Fruit fly (Drosophila melanogaster): ENCODE data around the gene CG7781.
A peak's percentile ranks its signal among the peaks of the same experiment; 100 is the strongest.

The CG7781 gene

DNA sequence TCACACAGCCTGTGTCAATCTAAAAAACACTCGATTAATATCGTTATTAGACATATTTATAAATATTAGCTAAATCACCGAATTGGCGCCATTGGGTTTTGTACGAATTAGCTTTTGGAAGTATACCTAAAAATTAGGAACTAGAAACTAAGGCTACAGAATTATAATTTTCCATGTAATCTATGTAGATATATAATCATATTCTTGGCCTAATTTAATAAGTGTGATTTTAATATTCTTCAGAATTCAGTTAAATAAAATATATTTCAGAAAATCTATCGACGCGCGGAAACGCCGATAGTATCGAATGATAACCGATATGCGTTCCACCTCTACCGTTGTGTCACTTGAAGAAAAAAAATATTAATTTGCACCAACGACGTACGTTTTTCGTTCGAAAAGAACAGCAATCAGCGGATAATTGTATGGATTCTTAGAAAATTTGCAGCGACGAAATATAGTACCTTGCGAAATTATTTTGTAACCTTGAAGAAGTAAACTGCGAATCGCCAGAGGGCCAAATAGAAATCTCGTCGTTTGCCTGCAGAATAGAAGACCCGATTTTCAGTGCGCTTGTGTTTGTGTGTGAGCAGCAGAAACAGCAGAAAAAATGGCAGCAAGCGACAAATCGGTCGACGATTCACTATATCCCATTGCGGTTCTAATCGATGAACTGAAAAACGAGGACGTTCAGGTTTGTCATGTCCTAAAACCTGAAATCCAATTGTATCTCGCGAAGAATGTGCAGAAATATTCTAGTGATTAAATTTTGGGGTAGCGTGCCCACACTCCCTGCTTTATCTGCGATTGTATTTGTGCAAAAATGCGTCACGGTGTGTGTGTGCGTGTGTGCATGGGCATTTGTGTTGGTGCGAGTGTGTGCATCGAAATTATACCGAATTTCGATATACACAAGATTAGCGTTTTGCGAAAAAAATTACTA lies 40.8 kb upstream of the CG7781 start, which contains the start of gene Pp2A-29B (continued):
- TF ChIP-seq CG6163 (GFP tag; IDR thresholded peaks at IDR 0.05) (0 out of 3 replicates have a peak, but pooled peaks have one; percentile 6), Sox102F (GFP tag; optimal IDR thresholded peaks at IDR 0.05) (peak; percentile 42), Sox14 (GFP tag; optimal IDR thresholded peaks at IDR 0.05) (no peak), CG7368 (GFP tag; optimal IDR thresholded peaks at IDR 0.05) (no peak), Hr39 (GFP tag; optimal IDR thresholded peaks at IDR 0.05) (peak; percentile 48), fd85E (GFP tag; optimal IDR thresholded peaks at IDR 0.05) (no peak), CG11762 (GFP tag; optimal IDR thresholded peaks at IDR 0.05; ENCODE audit: insufficient read depth) (no peak), CG1621 (tag; optimal IDR thresholded peaks at IDR 0.05) (no peak), Blimp-1 (GFP tag; optimal IDR thresholded peaks at IDR 0.05) (no peak), Eip93F (GFP tag; optimal IDR thresholded peaks at IDR 0.05) (no peak), Ets96B (tag; optimal IDR thresholded peaks at IDR 0.05) (peak; percentile 12), Ets21C (GFP tag; optimal IDR thresholded peaks at IDR 0.05) (peak; percentile 50), CG6854 (GFP tag; optimal IDR thresholded peaks at IDR 0.05) (no peak), CG32006 (GFP tag; optimal IDR thresholded peaks at IDR 0.05) (no peak), lz (GFP tag; optimal IDR thresholded peaks at IDR 0.05) (peak; percentile 55), CG3032 (tag; optimal IDR thresholded peaks at IDR 0.05) (peak; percentile 12), CG6792 (GFP tag; optimal IDR thresholded peaks at IDR 0.05) (no peak), vri (GFP tag; optimal IDR thresholded peaks at IDR 0.05) (peak; percentile 27), Eip75B (GFP tag; optimal IDR thresholded peaks at IDR 0.05) (peak; percentile 31), CG6276 (GFP tag; optimal IDR thresholded peaks at IDR 0.05) (no peak), dsx (GFP tag; optimal IDR thresholded peaks at IDR 0.05; ENCODE audit: poor library complexity, severe bottlenecking) (no peak)

- TF ChIP-seq esn (GFP tag; optimal IDR thresholded peaks at IDR 0.05), result peak; percentile 36
- TF ChIP-seq spab (GFP tag; optimal IDR thresholded peaks at IDR 0.05), result no peak
- no peak for TF ChIP-seq net (GFP tag; optimal IDR thresholded peaks at IDR 0.05)
- no peak for TF ChIP-seq CG16779 (tag; optimal IDR thresholded peaks at IDR 0.05)
- TF ChIP-seq CG15336 (GFP tag; IDR thresholded peaks at IDR 0.05), result no peak
- no peak for TF ChIP-seq CG6854 (GFP tag; optimal IDR thresholded peaks at IDR 0.05)
- no peak for TF ChIP-seq CG6792 (GFP tag; optimal IDR thresholded peaks at IDR 0.05)
- no peak for TF ChIP-seq Blimp-1 (GFP tag; optimal IDR thresholded peaks at IDR 0.05)
- no peak for TF ChIP-seq CG11294 (GFP tag; IDR thresholded peaks at IDR 0.05)
- TF ChIP-seq CG32006 (GFP tag; optimal IDR thresholded peaks at IDR 0.05), result no peak
- TF ChIP-seq CG11902 (GFP tag; optimal IDR thresholded peaks at IDR 0.05), result no peak
- TF ChIP-seq vri (GFP tag; optimal IDR thresholded peaks at IDR 0.05), result no peak
- no peak for TF ChIP-seq Sox102F (GFP tag; optimal IDR thresholded peaks at IDR 0.05)
- no peak for TF ChIP-seq Ets21C (GFP tag; optimal IDR thresholded peaks at IDR 0.05)
- TF ChIP-seq Met (GFP tag; optimal IDR thresholded peaks at IDR 0.05), result peak; percentile 16
- TF ChIP-seq Ets96B (tag; optimal IDR thresholded peaks at IDR 0.05), result no peak
- TF ChIP-seq dsx (GFP tag; optimal IDR thresholded peaks at IDR 0.05; ENCODE audit: poor library complexity, severe bottlenecking), result no peak
- TF ChIP-seq Gug (GFP tag; IDR thresholded peaks at IDR 0.05), result no peak
- TF ChIP-seq Hr39 (GFP tag; optimal IDR thresholded peaks at IDR 0.05), result peak; percentile 7
- TF ChIP-seq CG10631 (GFP tag; optimal IDR thresholded peaks at IDR 0.05), result no peak
- peak; percentile 34 for TF ChIP-seq Sox14 (GFP tag; optimal IDR thresholded peaks at IDR 0.05)
- no peak for TF ChIP-seq Hr4 (GFP tag; optimal IDR thresholded peaks at IDR 0.05)
- TF ChIP-seq acj6 (GFP tag; optimal IDR thresholded peaks at IDR 0.05), result no peak
- TF ChIP-seq eg (GFP tag; IDR thresholded peaks at IDR 0.05), result no peak
- no peak for TF ChIP-seq Eip75B (GFP tag; optimal IDR thresholded peaks at IDR 0.05)
- no peak for TF ChIP-seq Sox15 (GFP tag; optimal IDR thresholded peaks at IDR 0.05)
- TF ChIP-seq CG6276 (GFP tag; optimal IDR thresholded peaks at IDR 0.05), result no peak
- TF ChIP-seq CG6808 (GFP tag; optimal IDR thresholded peaks at IDR 0.05), result no peak
- TF ChIP-seq CG1621 (tag; optimal IDR thresholded peaks at IDR 0.05), result peak; percentile 49
- TF ChIP-seq Lpt (GFP tag; optimal IDR thresholded peaks at IDR 0.05), result no peak
- TF ChIP-seq CG34406 (GFP tag; optimal IDR thresholded peaks at IDR 0.05), result no peak
- TF ChIP-seq CG8119 (GFP tag; IDR thresholded peaks at IDR 0.05), result 0 out of 3 replicates have a peak, but pooled peaks have one; percentile 18
- no peak for TF ChIP-seq CG11762 (GFP tag; optimal IDR thresholded peaks at IDR 0.05; ENCODE audit: insufficient read depth)
- no peak for TF ChIP-seq fd85E (GFP tag; optimal IDR thresholded peaks at IDR 0.05)
- peak in 1 of 2 experiments; percentile 9 for TF ChIP-seq ss (GFP tag; optimal IDR thresholded peaks at IDR 0.05)
- TF ChIP-seq CG9139 (GFP tag; optimal IDR thresholded peaks at IDR 0.05), result no peak
- TF ChIP-seq pdm3 (GFP tag; optimal IDR thresholded peaks at IDR 0.05), result no peak
Observed at dm6 chr2L:8364006-8364956, 39.1 kb upstream of the CG7781 start, which contains the start of the genes RpS13 and CSN8. RpS13 (minus strand) TSS chr2L:8364662. CSN8 (plus strand) TSS chr2L:8364855.

All from whole organism, prepupa.